Worm (Caenorhabditis elegans) whole organism, midembryonic: ENCODE measurements around the gene cdc-25.2.

Experiments used
- T22C8.4 ChIP-seq: fragments of 200-800 bp; sonication (Bioruptor generic); IDR thresholded peaks from 2 replicates; pipeline ENCODE4 v1.3.6; 2022; ENCODE audit warnings: missing genetic modification characterization, missing compliant biosample characterization
- cog-1 ChIP-seq: sonication (generic microtip); optimal IDR thresholded peaks from 2 replicates; lab custom pipeline; 2016; ENCODE audit warnings: missing genetic modification characterization, missing compliant biosample characterization
- flt-1 ChIP-seq: fragments of 200-800 bp; sonication (Bioruptor generic); IDR thresholded peaks from 2 replicates; pipeline ENCODE4 v1.3.6; 2022; ENCODE audit warnings: missing genetic modification characterization, missing compliant biosample characterization
- klf-2 ChIP-seq: fragments of 200-800 bp; sonication (Bioruptor generic); conservative IDR thresholded peaks from 2 replicates; pipeline ENCODE4 v1.3.6; 2022; ENCODE audit warnings: missing genetic modification reagents, missing genetic modification characterization, missing compliant biosample characterization
- med-1 ChIP-seq: sonication (generic microtip); optimal IDR thresholded peaks from 2 replicates; lab custom pipeline; 2017; ENCODE audit warnings: missing genetic modification characterization, mild to moderate bottlenecking, missing compliant biosample characterization, antibody characterized with exemption, missing genetic modification reagents; ENCODE audit not compliant: insufficient read depth
- ref-1 ChIP-seq: fragments of 200-800 bp; sonication (Bioruptor generic); conservative IDR thresholded peaks from 2 replicates; pipeline ENCODE4 v1.3.6; 2022; ENCODE audit warnings: missing genetic modification reagents, missing genetic modification characterization, missing compliant biosample characterization
- tab-1 ChIP-seq: fragments of 200-800 bp; sonication (Bioruptor generic); IDR thresholded peaks from 2 replicates; pipeline ENCODE4 v1.3.6; 2022; ENCODE audit warnings: missing genetic modification characterization, missing compliant biosample characterization
- ztf-23 ChIP-seq: fragments of 200-800 bp; sonication (Bioruptor generic); IDR thresholded peaks from 2 replicates; pipeline ENCODE4 v1.3.6; 2022; ENCODE audit warnings: missing genetic modification reagents, missing genetic modification characterization, missing compliant biosample characterization
- ztf-29 ChIP-seq: fragments of 200-800 bp; sonication (Bioruptor generic); IDR thresholded peaks from 2 replicates; pipeline ENCODE4 v1.3.6; 2022; ENCODE audit warnings: missing genetic modification reagents, missing genetic modification characterization, missing compliant biosample characterization

cdc-25.2 gene

DNA sequence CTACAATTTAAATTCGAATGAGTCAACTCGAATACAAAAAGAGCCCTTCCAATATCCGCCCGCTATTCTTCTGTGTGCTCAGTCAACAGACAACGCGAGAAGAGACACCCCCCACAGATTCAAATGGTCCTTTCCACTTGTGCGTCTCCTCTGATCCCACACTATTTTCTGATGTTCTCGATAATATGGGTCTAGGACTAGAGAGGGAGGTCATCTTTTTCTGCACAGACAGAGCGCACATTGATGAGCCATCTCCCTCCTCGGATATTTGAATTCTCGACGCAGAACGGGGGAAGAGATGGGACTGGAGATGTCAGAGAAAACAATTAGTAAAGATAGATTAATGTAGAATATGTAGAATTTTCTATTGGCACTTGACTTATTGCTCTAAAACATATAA lies 3.8 kb downstream of the cdc-25.2 start:
- TF ChIP-seq cog-1 (tag; lab: Kevin White, UChicago) = peak; percentile 43
- TF ChIP-seq ref-1 (GFP tag; lab: Robert Waterston, UW) = no peak
- no peak for TF ChIP-seq med-1 (GFP tag; lab: Kevin White, UChicago)
- no peak for TF ChIP-seq T22C8.4 (GFP tag; lab: Robert Waterston, UW)
- TF ChIP-seq ztf-23 (GFP tag; lab: Robert Waterston, UW) = no peak
- no peak for TF ChIP-seq flt-1

DNA sequence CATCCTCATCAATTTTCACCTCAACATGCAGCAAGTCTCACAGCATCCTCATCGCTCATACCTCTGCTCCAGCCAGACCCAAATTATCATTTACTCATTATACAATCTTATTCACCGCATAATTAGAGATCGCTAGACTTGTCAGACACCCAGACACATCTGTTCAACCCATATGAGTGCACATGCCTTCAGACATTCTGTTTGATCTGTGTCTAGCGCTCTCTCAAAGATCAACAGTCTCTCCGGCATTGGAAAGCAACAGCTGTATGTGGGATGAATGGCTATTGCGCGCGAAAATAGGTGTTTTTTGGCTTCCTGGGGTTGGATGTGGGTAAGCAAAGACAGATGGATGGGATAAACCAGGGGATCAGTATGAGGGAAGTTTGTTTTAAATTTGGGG lies 5.7 kb downstream of the cdc-25.2 start:
- TF ChIP-seq tab-1 (GFP tag; lab: Robert Waterston, UW) = no peak
- TF ChIP-seq ztf-29 (GFP tag; lab: Robert Waterston, UW) = no peak
- no peak for TF ChIP-seq ref-1 (GFP tag; lab: Robert Waterston, UW)
- no peak for TF ChIP-seq klf-2 (GFP tag; lab: Robert Waterston, UW)
- TF ChIP-seq med-1 (GFP tag; lab: Kevin White, UChicago) = no peak
- no peak for TF ChIP-seq flt-1

DNA sequence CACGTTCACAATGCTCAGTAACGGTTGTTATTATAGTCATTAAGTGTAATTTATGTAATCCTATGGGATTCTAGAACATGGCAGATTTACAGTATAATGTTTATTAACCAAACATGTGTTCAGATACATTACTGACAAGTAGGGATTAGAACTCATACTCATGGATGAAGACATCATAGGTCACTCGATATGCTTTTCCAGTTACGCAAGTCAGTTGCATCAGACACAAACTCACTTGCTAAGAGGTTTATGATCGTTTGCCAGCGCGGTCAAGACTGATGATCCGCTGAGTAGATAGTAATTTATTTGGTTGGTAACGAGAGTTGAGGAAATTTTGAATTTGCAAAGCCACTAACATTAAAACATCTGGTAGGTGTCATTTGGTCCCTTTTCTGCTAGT lies 7.7 kb downstream of the cdc-25.2 start:
- TF ChIP-seq flt-1 (no peak), klf-2 (GFP tag; lab: Robert Waterston, UW) (no peak), cog-1 (tag; lab: Kevin White, UChicago) (no peak), ztf-23 (GFP tag; lab: Robert Waterston, UW) (no peak), ztf-29 (GFP tag; lab: Robert Waterston, UW) (no peak)

DNA sequence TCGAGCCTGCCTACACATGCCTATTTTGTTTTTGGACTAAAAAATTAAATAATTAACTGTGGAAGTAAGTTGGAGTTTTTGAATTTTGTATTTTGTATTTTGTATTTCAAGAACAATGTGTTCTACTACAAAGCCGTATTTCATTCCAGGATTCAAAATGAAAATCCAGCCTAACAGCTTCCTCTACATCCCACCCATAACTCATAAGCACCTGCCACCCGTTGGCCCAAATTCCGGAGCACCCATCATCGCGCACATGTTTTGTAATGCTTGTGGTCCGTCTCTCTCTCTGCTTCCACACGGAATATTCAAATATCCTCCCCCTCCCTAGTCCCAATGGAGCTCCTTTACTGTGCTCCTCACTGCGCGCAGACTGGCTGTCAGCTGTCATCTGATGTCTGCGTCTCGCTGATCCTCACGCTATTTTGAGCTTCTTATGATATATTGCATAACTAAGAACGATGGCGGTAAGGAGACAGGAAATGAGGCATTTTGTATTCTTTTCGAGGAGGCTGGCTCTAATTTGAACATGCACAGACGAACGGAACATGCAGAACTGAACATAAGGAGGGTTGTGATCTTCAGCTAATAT lies 8.7 kb downstream of the cdc-25.2 start:
- TF ChIP-seq ztf-29 (GFP tag; lab: Robert Waterston, UW) (no peak), flt-1 (peak; percentile 34; the same call in 1 of the 2 replicates), ztf-23 (GFP tag; lab: Robert Waterston, UW) (0 out of 2 replicates have a peak, but pooled peaks have one; percentile 18)

DNA sequence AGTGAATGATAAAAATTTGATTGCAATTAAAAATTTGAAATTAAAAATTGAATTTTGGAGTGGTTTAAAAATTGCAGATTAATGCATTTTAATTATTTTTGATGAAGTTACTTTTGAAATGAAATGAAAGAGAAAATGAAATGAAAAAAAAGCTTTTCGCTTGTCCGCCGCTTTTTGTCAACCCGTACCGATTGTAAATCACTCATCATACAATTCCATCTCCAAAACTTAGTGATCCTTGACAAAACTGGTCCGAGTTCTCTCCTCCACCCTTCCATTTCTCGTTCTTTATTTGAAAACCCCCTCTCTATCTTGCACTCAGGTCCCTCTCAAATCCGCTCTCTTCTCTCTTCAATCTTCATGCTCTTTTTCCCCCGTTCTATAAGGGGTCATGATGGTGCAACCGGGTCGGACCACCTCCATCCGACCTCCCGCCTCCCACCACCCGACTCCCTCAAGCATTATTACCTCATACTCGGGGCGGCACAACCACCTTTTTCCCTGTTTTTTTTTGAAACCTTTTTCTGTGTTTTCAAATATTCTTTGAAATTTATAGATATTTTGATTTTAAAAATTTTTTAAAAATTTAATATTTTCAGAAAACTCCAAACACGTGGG lies 10.3 kb downstream of the cdc-25.2 start:
- TF ChIP-seq med-1 (GFP tag; lab: Kevin White, UChicago) (no peak), ref-1 (GFP tag; lab: Robert Waterston, UW) (no peak), flt-1 (peak; percentile 51; the same call in 1 of the 2 replicates), ztf-23 (GFP tag; lab: Robert Waterston, UW) (peak; percentile 59; the same call in 1 of the 2 replicates), cog-1 (tag; lab: Kevin White, UChicago) (no peak), tab-1 (GFP tag; lab: Robert Waterston, UW) (no peak), klf-2 (GFP tag; lab: Robert Waterston, UW) (no peak), T22C8.4 (GFP tag; lab: Robert Waterston, UW) (no peak), ztf-29 (GFP tag; lab: Robert Waterston, UW) (0 out of 2 replicates have a peak, but pooled peaks have one; percentile 37)

DNA sequence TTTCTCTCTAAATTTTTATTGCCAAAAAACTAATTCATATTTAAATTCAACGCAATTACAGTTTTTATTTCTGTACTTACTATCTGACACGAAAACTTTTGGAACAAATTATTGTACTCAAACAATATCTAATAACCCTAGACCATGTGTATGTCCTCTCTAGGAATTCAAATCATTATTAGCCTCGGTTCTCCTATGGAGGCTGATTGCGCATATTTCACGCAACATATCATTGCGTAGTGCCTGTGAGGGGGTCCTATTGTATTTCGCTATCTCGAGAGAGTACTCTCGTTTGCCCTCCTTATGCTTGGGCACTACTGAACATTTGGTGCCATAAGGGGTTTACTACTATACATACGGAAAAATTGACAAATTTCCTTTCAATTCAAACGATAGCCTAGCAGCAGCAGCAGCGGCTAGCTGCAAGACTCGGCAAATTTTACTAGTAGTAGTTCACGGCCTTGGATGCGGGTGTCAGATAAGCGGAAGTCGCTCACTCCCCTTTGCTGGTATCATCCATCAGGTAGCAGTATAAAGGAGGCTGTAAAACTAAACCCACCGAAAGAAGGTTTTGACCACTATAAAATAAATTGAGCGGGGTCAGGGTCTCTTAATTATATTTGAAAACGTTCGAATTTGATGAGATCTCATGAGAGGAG lies 11.8 kb downstream of the cdc-25.2 start:
- TF ChIP-seq flt-1 = no peak
- TF ChIP-seq ztf-23 (GFP tag; lab: Robert Waterston, UW) = no peak
- TF ChIP-seq ztf-29 (GFP tag; lab: Robert Waterston, UW) = no peak
- no peak for TF ChIP-seq ref-1 (GFP tag; lab: Robert Waterston, UW)
- no peak for TF ChIP-seq tab-1 (GFP tag; lab: Robert Waterston, UW)
- TF ChIP-seq cog-1 (tag; lab: Kevin White, UChicago) = no peak
- no peak for TF ChIP-seq med-1 (GFP tag; lab: Kevin White, UChicago)
- no peak for TF ChIP-seq T22C8.4 (GFP tag; lab: Robert Waterston, UW)
- TF ChIP-seq klf-2 (GFP tag; lab: Robert Waterston, UW) = no peak

DNA sequence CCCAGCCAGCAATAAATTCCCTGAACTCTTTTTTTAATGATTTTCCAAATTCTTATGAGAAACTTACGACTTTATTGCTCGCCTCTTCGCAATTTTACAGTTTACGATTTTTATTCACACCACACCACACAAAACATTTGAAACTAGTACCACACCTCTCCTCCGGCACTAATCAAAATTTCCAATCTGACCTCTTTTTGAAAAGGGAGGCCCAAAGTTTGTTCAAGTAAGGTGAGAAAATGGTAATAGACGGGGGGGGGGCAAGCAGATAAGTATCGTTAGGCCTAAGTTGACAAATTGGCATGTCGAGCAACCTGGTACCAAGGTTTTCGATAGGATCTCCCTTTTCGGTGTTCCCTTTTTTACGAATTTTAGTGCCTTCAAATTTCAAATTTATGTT lies 12.9 kb downstream of the cdc-25.2 start:
- no peak for TF ChIP-seq ref-1 (GFP tag; lab: Robert Waterston, UW)
- TF ChIP-seq klf-2 (GFP tag; lab: Robert Waterston, UW) = no peak
- no peak for TF ChIP-seq med-1 (GFP tag; lab: Kevin White, UChicago)
- no peak for TF ChIP-seq T22C8.4 (GFP tag; lab: Robert Waterston, UW)
- no peak for TF ChIP-seq ztf-23 (GFP tag; lab: Robert Waterston, UW)
- no peak for TF ChIP-seq cog-1 (tag; lab: Kevin White, UChicago)
- no peak for TF ChIP-seq flt-1
- TF ChIP-seq tab-1 (GFP tag; lab: Robert Waterston, UW) = no peak
- TF ChIP-seq ztf-29 (GFP tag; lab: Robert Waterston, UW) = no peak

DNA sequence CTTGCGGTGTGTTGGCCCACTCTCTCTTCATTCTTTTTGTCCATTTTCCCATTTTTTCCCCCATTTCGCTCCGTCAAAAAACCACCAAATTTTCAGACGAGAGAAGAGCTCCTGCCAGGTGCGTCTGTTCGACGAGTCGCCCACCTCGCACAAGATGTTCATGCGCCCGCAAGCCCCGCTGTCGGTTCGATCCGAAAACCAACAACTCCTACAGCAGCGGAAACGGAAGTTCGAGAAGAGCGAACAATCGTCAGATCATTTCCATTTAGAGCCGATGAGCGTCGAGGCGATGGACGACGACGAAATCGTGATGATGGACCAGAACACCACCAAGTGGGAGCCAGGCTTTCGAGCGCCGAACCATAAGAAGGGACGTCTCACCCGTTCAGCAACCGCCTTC lies 16.4 kb downstream of the cdc-25.2 start:
- TF ChIP-seq ztf-23 (GFP tag; lab: Robert Waterston, UW) (0 out of 2 replicates have a peak, but pooled peaks have one; percentile 22), klf-2 (GFP tag; lab: Robert Waterston, UW) (no peak)

DNA sequence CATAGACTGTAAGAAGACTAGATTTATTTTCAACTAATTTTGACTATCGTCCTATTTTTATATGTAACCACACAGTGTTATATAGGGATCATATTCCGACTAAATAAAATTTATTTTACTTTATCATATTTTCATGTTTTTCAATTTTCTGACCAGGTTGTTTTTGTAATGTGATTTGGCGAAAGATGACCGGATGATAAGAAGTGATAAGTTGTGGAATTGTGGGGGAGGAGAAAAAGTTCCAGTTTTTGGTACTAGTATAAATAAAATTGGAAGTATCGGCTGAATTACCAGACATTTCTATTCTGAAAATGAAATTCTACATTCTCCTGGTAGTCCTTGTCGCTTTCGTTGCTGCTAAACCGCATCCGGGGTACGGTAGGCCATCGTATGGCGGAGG lies 18.5 kb downstream of the cdc-25.2 start, which contains the start of gene F16B4.7:
TSS of gene F16B4.7 (plus strand) at position 301 of the 400 bp plus-strand sequence.
- no peak for TF ChIP-seq cog-1 (tag; lab: Kevin White, UChicago)

DNA sequence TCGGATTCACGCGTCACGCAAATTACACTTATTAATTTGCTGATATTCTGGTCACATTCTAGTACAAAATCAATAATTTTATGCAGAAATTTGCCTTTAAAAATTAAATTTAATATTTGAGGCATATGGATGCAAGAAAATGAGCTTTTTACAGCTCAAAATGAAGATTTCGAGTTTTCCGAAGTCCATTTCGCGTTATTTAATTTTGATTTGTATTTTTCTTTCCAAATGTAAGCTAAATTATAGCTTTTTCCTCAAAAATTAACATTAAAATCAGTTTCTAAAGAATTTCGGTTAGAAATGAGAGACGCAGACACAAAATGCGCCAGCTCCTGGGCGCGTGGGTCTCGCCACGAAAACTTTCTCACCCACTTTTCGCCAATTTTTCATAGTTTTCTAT lies 20.0 kb downstream of the cdc-25.2 start, which contains the start of gene F16B4.6:
TSS of gene F16B4.6 (plus strand) at position 301 of the 400 bp plus-strand sequence.
- no peak for TF ChIP-seq ztf-23 (GFP tag; lab: Robert Waterston, UW)
- TF ChIP-seq ref-1 (GFP tag; lab: Robert Waterston, UW) = no peak
- TF ChIP-seq med-1 (GFP tag; lab: Kevin White, UChicago) = no peak
